Fruit fly (Drosophila melanogaster): ENCODE results near the gene tal-3A.
A peak's percentile ranks its signal among the peaks of the same experiment; 100 is the strongest.

The tal-3A gene

DNA sequence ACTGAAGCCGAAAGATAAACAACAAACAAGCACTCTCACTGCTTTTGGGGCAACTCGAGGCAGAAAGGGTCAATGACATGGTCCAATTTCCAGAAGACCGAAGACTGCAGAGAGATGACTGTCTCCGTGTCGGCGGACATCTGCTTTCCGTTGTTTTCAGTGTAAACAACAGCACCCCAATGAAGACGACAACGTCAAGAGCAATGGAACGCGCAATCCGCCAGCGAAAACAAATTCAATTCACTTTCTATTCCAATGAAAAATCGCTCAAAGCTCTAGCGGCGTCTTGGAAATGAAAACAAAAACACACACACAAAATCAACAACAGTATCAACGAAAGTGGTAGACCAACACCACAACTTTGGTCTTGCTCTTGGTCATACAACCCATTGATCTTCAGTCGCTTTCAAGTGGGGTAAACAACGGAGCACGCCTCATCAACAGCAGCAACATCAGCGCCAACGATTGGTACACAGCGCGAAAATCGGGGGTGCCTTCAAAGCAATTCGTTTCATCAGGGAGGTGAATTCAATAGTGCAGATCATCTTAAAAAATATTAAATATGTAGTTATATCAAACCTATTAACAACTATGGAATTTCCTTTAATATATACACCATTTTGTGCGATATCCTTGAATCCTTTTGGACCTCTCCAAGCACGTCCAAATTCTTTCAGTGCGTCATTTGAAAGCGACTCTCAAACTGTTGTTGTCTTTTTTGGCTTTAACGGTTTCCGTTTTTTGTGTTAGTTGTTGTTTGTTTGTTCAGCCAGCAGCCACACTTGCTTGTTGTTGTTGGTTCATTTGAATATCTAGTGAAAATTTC, 4.8 kb downstream of the tal-3A start (continued):
- TF ChIP-seq Adf1 (GFP tag; IDR thresholded peaks at IDR 0.05) (no peak), Atf-2 (GFP tag; optimal IDR thresholded peaks at IDR 0.05) (no peak), crc (GFP tag; optimal IDR thresholded peaks at IDR 0.05) (no peak), Dref (GFP tag; IDR thresholded peaks at IDR 0.05) (no peak), CG14860 (GFP tag; IDR thresholded peaks at IDR 0.05; ENCODE audit: partially characterized antibody) (no peak), CG6654 (GFP tag; optimal IDR thresholded peaks at IDR 0.05) (peak; percentile 83), Myb (GFP tag; optimal IDR thresholded peaks at IDR 0.05) (peak; percentile 9), CG3838 (GFP tag; optimal IDR thresholded peaks at IDR 0.05) (no peak), CG4707 (GFP tag; optimal IDR thresholded peaks at IDR 0.05) (no peak), her (GFP tag; optimal IDR thresholded peaks at IDR 0.05) (no peak), NK7.1 (GFP tag; optimal IDR thresholded peaks at IDR 0.05) (no peak), esg (GFP tag; conservative IDR thresholded peaks at IDR 0.05) (peak; percentile 39), CG17359 (tag; optimal IDR thresholded peaks at IDR 0.05) (peak; percentile 71), tio (GFP tag; optimal IDR thresholded peaks at IDR 0.05) (peak; percentile 49), CG15601 (tag; optimal IDR thresholded peaks at IDR 0.05) (peak; percentile 66), H2.0 (GFP tag; IDR thresholded peaks at IDR 0.05) (peak; percentile 25), bcd (GFP tag; optimal IDR thresholded peaks at IDR 0.05) (peak; percentile 33), CG15479 (GFP tag; optimal IDR thresholded peaks at IDR 0.05) (no peak), CG17361 (GFP tag; IDR thresholded peaks at IDR 0.05) (peak; percentile 84), CG2712 (tag; optimal IDR thresholded peaks at IDR 0.05) (peak; percentile 82), Max (GFP tag; optimal IDR thresholded peaks at IDR 0.05) (peak; percentile 7), tup (GFP tag; optimal IDR thresholded peaks at IDR 0.05) (no peak), B-H2 (GFP tag; optimal IDR thresholded peaks at IDR 0.05) (no peak), CG8388 (GFP tag; optimal IDR thresholded peaks at IDR 0.05) (peak; percentile 81), cwo (GFP tag; optimal IDR thresholded peaks at IDR 0.05) (peak; percentile 22), CG4360 (GFP tag; IDR thresholded peaks at IDR 0.05) (no peak), CG14050 (GFP tag; IDR thresholded peaks at IDR 0.05) (no peak; the same call in 1 of the 3 replicates), kni (GFP tag; optimal IDR thresholded peaks at IDR 0.05) (peak; percentile 96), al (GFP tag; IDR thresholded peaks at IDR 0.05) (no peak), CG30020 (tag; optimal IDR thresholded peaks at IDR 0.05) (peak; percentile 40), CG1792 (GFP tag; optimal IDR thresholded peaks at IDR 0.05) (no peak), CG14014 (GFP tag; IDR thresholded peaks at IDR 0.05) (no peak), CG18599 (GFP tag; optimal IDR thresholded peaks at IDR 0.05) (peak; percentile 23), CG17612 (GFP tag; IDR thresholded peaks at IDR 0.05) (no peak), CG5953 (GFP tag; IDR thresholded peaks at IDR 0.05) (peak; percentile 41), pfk (GFP tag; optimal IDR thresholded peaks at IDR 0.05) (no peak), Aef1 (GFP tag; IDR thresholded peaks at IDR 0.05) (0 out of 3 replicates have a peak, but pooled peaks have one; percentile 16), Xbp1 (GFP tag; optimal IDR thresholded peaks at IDR 0.05) (peak; percentile 61), CHES-1-like (GFP tag; optimal IDR thresholded peaks at IDR 0.05) (peak; percentile 5), CG1233 (GFP tag; optimal IDR thresholded peaks at IDR 0.05) (peak; percentile 4), Dip3 (GFP tag; optimal IDR thresholded peaks at IDR 0.05) (no peak), hb (GFP tag; IDR thresholded peaks at IDR 0.05; ENCODE audit: partially characterized antibody) (no peak), CG11504 (tag; optimal IDR thresholded peaks at IDR 0.05) (peak; percentile 82), Lim3 (GFP tag; IDR thresholded peaks at IDR 0.05) (peak; percentile 10; the same call in 1 of the 2 replicates), CG31365 (tag; optimal IDR thresholded peaks at IDR 0.05) (no peak), CG4282 (GFP tag; optimal IDR thresholded peaks at IDR 0.05) (no peak), Side (GFP tag; optimal IDR thresholded peaks at IDR 0.05) (peak; percentile 22), HLH3B (GFP tag; IDR thresholded peaks at IDR 0.05) (peak; percentile 61), ttk (GFP tag; IDR thresholded peaks at IDR 0.05) (peak; percentile 64)

Data from whole organism, embryonic.